Worm (Caenorhabditis elegans) whole organism, L3 larva: ENCODE measurements around the gene gid-2.
A peak's percentile ranks its signal among the peaks of the same experiment; 100 is the strongest.

Experiments used
- R02D3.7 ChIP-seq: fragments of 150-350 bp; optimal IDR thresholded peaks from 2 replicates; lab custom pipeline; 2014; ENCODE audit warnings: missing biosample characterization, missing genetic modification characterization
- ZK546.5 ChIP-seq: sonication (generic microtip); optimal IDR thresholded peaks from 2 replicates; lab custom pipeline; 2017; ENCODE audit warnings: missing biosample characterization, missing genetic modification characterization
- aly-2 ChIP-seq: fragments of 150-350 bp; optimal IDR thresholded peaks from 2 replicates; lab custom pipeline; 2014; ENCODE audit warnings: missing biosample characterization, missing genetic modification characterization
- ama-1 ChIP-seq: fragments of 150-350 bp; optimal IDR thresholded peaks from 2 replicates; lab custom pipeline; 2018
- ceh-16 ChIP-seq: sonication (generic microtip); optimal IDR thresholded peaks from 2 replicates; lab custom pipeline; 2017; ENCODE audit warnings: missing biosample characterization, missing genetic modification characterization
- ceh-28 ChIP-seq: fragments of 150-350 bp; optimal IDR thresholded peaks from 2 replicates; lab custom pipeline; 2014; ENCODE audit warnings: missing biosample characterization, missing genetic modification reagents, missing genetic modification characterization
- ceh-82 ChIP-seq: fragments of 150-350 bp; optimal IDR thresholded peaks from 2 replicates; lab custom pipeline; 2014; ENCODE audit warnings: missing biosample characterization, missing genetic modification characterization
- ceh-9 ChIP-seq: sonication (generic microtip); optimal IDR thresholded peaks from 2 replicates; lab custom pipeline; 2018; ENCODE audit warnings: missing biosample characterization, missing genetic modification characterization
- daf-12 ChIP-seq: fragments of 150-350 bp; optimal IDR thresholded peaks from 2 replicates; lab custom pipeline; 2014; ENCODE audit warnings: missing biosample characterization, missing genetic modification reagents, missing genetic modification characterization
- egl-27 ChIP-seq: sonication (generic microtip); optimal IDR thresholded peaks from 4 replicates; lab custom pipeline; 2017; ENCODE audit warnings: missing biosample characterization, missing genetic modification reagents, missing genetic modification characterization
- egl-5 ChIP-seq: fragments of 150-350 bp; optimal IDR thresholded peaks from 2 replicates; lab custom pipeline; 2017; ENCODE audit warnings: missing biosample characterization, missing genetic modification reagents, missing genetic modification characterization, inconsistent platforms
- elt-1 ChIP-seq: fragments of 150-350 bp; optimal IDR thresholded peaks from 2 replicates; lab custom pipeline; 2014; ENCODE audit warnings: missing biosample characterization, missing genetic modification characterization
- elt-2 ChIP-seq: sonication (generic microtip); optimal IDR thresholded peaks from 2 replicates; lab custom pipeline; 2016; ENCODE audit warnings: missing genetic modification reagents, mild to moderate bottlenecking, missing genetic modification characterization, missing compliant biosample characterization
- elt-3 ChIP-seq, 3 experiments: fragments of 150-350 bp in 1 of 3; sonication (generic microtip) in 2 of 3; optimal IDR thresholded peaks; 2 replicates in 2 of 3; 4 replicates in 1 of 3; lab custom pipeline; 2014 to 2017; ENCODE audit warnings: missing biosample characterization in 3 of 3, missing genetic modification characterization in 3 of 3
- eor-1 ChIP-seq, 2 experiments: fragments of 150-350 bp; optimal IDR thresholded peaks; 2 replicates each; lab custom pipeline; 2014 to 2018; ENCODE audit warnings: missing biosample characterization in 2 of 2, missing genetic modification characterization in 2 of 2
- fkh-10 ChIP-seq: sonication (generic microtip); optimal IDR thresholded peaks from 2 replicates; lab custom pipeline; 2017; ENCODE audit warnings: missing biosample characterization, missing genetic modification reagents, missing genetic modification characterization
- fkh-2 ChIP-seq: fragments of 150-350 bp; optimal IDR thresholded peaks from 2 replicates; lab custom pipeline; 2014; ENCODE audit warnings: missing biosample characterization, missing genetic modification reagents, missing genetic modification characterization
- fos-1 ChIP-seq: fragments of 150-350 bp; optimal IDR thresholded peaks from 2 replicates; lab custom pipeline; 2014; ENCODE audit warnings: missing biosample characterization, missing genetic modification characterization
- hmg-11 ChIP-seq: sonication (generic microtip); optimal IDR thresholded peaks from 2 replicates; lab custom pipeline; 2016; ENCODE audit warnings: missing genetic modification characterization, missing compliant biosample characterization
- jun-1 ChIP-seq: fragments of 150-350 bp; optimal IDR thresholded peaks from 2 replicates; lab custom pipeline; 2014; ENCODE audit warnings: missing biosample characterization, missing genetic modification reagents, missing genetic modification characterization
- lin-15B ChIP-seq: fragments of 150-350 bp; optimal IDR thresholded peaks from 2 replicates; lab custom pipeline; 2014; ENCODE audit warnings: missing biosample characterization, missing genetic modification characterization
- lin-39 ChIP-seq: fragments of 150-350 bp; optimal IDR thresholded peaks from 2 replicates; lab custom pipeline; 2018; ENCODE audit warnings: missing biosample characterization, missing genetic modification reagents, missing genetic modification characterization
- lsy-12 ChIP-seq: sonication (generic microtip); optimal IDR thresholded peaks from 2 replicates; lab custom pipeline; 2016; ENCODE audit warnings: mild to moderate bottlenecking, missing genetic modification characterization, missing compliant biosample characterization
- mdl-1 ChIP-seq: fragments of 150-350 bp; optimal IDR thresholded peaks from 2 replicates; lab custom pipeline; 2014; ENCODE audit warnings: missing biosample characterization, missing genetic modification characterization
- nfya-1 ChIP-seq: sonication (generic microtip); optimal IDR thresholded peaks from 2 replicates; lab custom pipeline; 2017; ENCODE audit warnings: missing genetic modification characterization, mild to moderate bottlenecking, missing compliant biosample characterization, antibody characterized with exemption, moderate library complexity; ENCODE audit not compliant: insufficient read depth
- nhr-12 ChIP-seq: fragments of 150-350 bp; optimal IDR thresholded peaks from 2 replicates; lab custom pipeline; 2014; ENCODE audit warnings: missing biosample characterization, missing genetic modification characterization
- nhr-23 ChIP-seq: fragments of 150-350 bp; optimal IDR thresholded peaks from 2 replicates; lab custom pipeline; 2014; ENCODE audit warnings: missing biosample characterization, missing genetic modification reagents, missing genetic modification characterization
- nhr-237 ChIP-seq: fragments of 150-350 bp; optimal IDR thresholded peaks from 2 replicates; lab custom pipeline; 2014; ENCODE audit warnings: missing biosample characterization, missing genetic modification characterization
- nhr-25 ChIP-seq: sonication (generic microtip); optimal IDR thresholded peaks from 2 replicates; lab custom pipeline; 2017; ENCODE audit warnings: missing biosample characterization, missing genetic modification characterization
- nhr-28 ChIP-seq: fragments of 150-350 bp; optimal IDR thresholded peaks from 2 replicates; lab custom pipeline; 2014; ENCODE audit warnings: missing biosample characterization, missing genetic modification characterization
- nhr-43 ChIP-seq: sonication (generic microtip); optimal IDR thresholded peaks from 2 replicates; lab custom pipeline; 2016; ENCODE audit warnings: mild to moderate bottlenecking, missing genetic modification characterization, missing compliant biosample characterization; ENCODE audit not compliant: poor library complexity, severe bottlenecking
- nhr-67 ChIP-seq: fragments of 150-350 bp; optimal IDR thresholded peaks from 2 replicates; lab custom pipeline; 2014; ENCODE audit warnings: missing biosample characterization, missing genetic modification characterization
- nhr-76 ChIP-seq: fragments of 150-350 bp; sonication (generic microtip); optimal IDR thresholded peaks from 5 replicates; lab custom pipeline; 2014; ENCODE audit warnings: missing biosample characterization, missing genetic modification characterization
- pha-4 ChIP-seq: fragments of 150-350 bp; optimal IDR thresholded peaks from 2 replicates; lab custom pipeline; 2014; ENCODE audit warnings: missing biosample characterization, missing genetic modification reagents, missing genetic modification characterization
- pqm-1 ChIP-seq: fragments of 150-350 bp; optimal IDR thresholded peaks from 2 replicates; lab custom pipeline; 2017; ENCODE audit warnings: missing biosample characterization, missing genetic modification characterization, inconsistent platforms
- sea-2 ChIP-seq: fragments of 150-350 bp; sonication (generic microtip); optimal IDR thresholded peaks from 4 replicates; lab custom pipeline; 2014; ENCODE audit warnings: missing biosample characterization, missing genetic modification reagents, missing genetic modification characterization
- skn-1 ChIP-seq: fragments of 150-350 bp; optimal IDR thresholded peaks from 2 replicates; lab custom pipeline; 2014; ENCODE audit warnings: missing biosample characterization, missing genetic modification characterization
- snpc-4 ChIP-seq: fragments of 150-350 bp; optimal IDR thresholded peaks from 2 replicates; lab custom pipeline; 2014; ENCODE audit warnings: missing biosample characterization, missing genetic modification characterization
- tbx-2 ChIP-seq: sonication (generic microtip); optimal IDR thresholded peaks from 2 replicates; lab custom pipeline; 2016; ENCODE audit warnings: mild to moderate bottlenecking, missing genetic modification characterization, missing compliant biosample characterization
- unc-39 ChIP-seq: sonication (generic microtip); optimal IDR thresholded peaks from 4 replicates; lab custom pipeline; 2017; ENCODE audit warnings: missing biosample characterization, missing genetic modification characterization
- unc-62 ChIP-seq: fragments of 150-350 bp; sonication (generic microtip); optimal IDR thresholded peaks from 4 replicates; lab custom pipeline; 2014; ENCODE audit warnings: missing biosample characterization, missing genetic modification reagents, missing genetic modification characterization
- zag-1 ChIP-seq: fragments of 150-350 bp; optimal IDR thresholded peaks from 2 replicates; lab custom pipeline; 2014; ENCODE audit warnings: missing biosample characterization, missing genetic modification characterization
- ztf-11 ChIP-seq: fragments of 150-350 bp; optimal IDR thresholded peaks from 2 replicates; lab custom pipeline; 2014; ENCODE audit warnings: missing biosample characterization, missing genetic modification characterization
- ztf-4 ChIP-seq: fragments of 150-350 bp; optimal IDR thresholded peaks from 2 replicates; lab custom pipeline; 2014; ENCODE audit warnings: missing biosample characterization, missing genetic modification characterization

The gid-2 gene

ce11 chrX:2394983-2395382 lies 43.8 kb downstream of the gid-2 start, which contains the start of gene C43H6.6:
Gene C43H6.6 (plus strand): TSS chrX:2395283.
- TF ChIP-seq aly-2 (tag; lab: Kevin White, UChicago) (no peak), pha-4 (tag; lab: Kevin White, UChicago) (no peak), R02D3.7 (tag; lab: Kevin White, UChicago) (no peak), nhr-76 (no peak), nhr-237 (no peak), eor-1 (tag; optimal IDR thresholded peaks at IDR 0.05; lab: Kevin White, UChicago) (no peak), fkh-2 (tag; lab: Kevin White, UChicago) (no peak), ama-1 (lab: Kevin White, UChicago) (no peak), ZK546.5 (tag; lab: Kevin White, UChicago) (no peak), elt-1 (no peak), pqm-1 (no peak), elt-3 (tag; optimal IDR thresholded peaks at IDR 0.05; lab: Kevin White, UChicago) (no peak), fos-1 (tag; lab: Kevin White, UChicago) (no peak), nhr-67 (tag; lab: Kevin White, UChicago) (no peak), zag-1 (tag; lab: Kevin White, UChicago) (no peak), sea-2 (GFP tag; lab: Kevin White, UChicago) (no peak), mdl-1 (tag; lab: Kevin White, UChicago) (no peak), fkh-10 (GFP tag; lab: Kevin White, UChicago) (no peak), nhr-25 (tag; lab: Kevin White, UChicago) (no peak), ztf-11 (no peak)

DNA sequence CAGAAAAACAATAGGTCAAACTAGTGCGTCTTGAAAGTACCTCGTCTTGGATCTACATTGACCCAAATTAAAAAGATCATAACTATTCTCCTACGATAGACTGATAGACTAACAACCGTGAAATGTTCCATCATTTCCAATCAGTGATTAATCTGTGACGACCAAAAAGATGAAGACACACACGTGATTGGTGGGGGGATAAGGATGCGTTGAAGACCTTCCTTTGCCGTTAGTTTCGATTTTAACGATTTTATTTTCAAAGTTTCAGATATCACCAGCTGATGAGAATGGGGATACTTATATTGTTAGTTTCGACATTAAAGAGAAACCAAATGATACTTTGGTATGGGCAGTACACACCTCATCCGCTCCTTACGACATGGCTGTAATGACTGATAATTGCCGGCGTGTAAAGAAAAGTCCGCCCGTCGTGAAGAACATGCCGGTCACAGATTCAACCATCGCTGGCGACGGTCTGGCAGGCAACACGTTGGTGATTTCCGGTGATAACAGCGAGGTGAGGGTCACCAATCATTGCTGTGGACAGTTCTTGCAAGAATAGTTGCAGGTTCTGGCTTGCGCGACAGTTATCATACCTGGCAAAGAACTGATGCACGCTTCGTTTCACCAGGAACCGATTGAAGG lies 51.7 kb downstream of the gid-2 start:
- TF ChIP-seq aly-2 (tag; lab: Kevin White, UChicago) = no peak
- peak; percentile 43 for TF ChIP-seq nhr-23
- TF ChIP-seq nhr-43 (tag; lab: Kevin White, UChicago) = peak; percentile 35

DNA sequence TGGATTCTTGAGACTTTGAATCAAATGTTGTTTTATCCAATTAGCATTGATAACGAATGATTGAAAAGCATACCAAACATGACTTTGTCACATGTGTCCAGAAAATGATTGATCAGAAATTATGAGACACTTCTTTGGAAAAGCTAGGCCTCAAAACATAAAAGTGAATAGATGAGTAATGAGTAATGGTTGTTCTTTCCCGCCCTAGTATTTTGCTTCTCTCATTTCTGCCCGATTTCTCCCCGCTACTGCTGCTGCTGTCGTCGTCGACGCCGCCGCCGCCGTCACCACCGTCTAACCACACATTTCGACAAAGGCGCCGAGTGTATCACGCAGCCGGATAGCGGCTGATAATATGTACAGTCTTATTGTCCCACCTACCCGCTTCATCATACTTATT lies 53.3 kb downstream of the gid-2 start, which contains the start of gene F47G3.1:
Gene F47G3.1, plus strand, starts transcription at position 301 of the 400 bp plus-strand sequence.
- no peak for TF ChIP-seq nfya-1 (tag; lab: Kevin White, UChicago)
- no peak for TF ChIP-seq ztf-11
- no peak for TF ChIP-seq ama-1 (lab: Kevin White, UChicago)
- no peak for TF ChIP-seq unc-39 (tag; lab: Kevin White, UChicago)
- TF ChIP-seq elt-2 (tag; lab: Kevin White, UChicago) = no peak
- TF ChIP-seq skn-1 (tag; lab: Kevin White, UChicago) = no peak
- TF ChIP-seq daf-12 (tag; lab: Kevin White, UChicago) = no peak

- TF ChIP-seq unc-39 (tag; lab: Kevin White, UChicago) (no peak), ceh-82 (tag; lab: Kevin White, UChicago) (no peak), skn-1 (tag; lab: Kevin White, UChicago) (peak; percentile 19), nhr-76 (no peak), jun-1 (tag; lab: Kevin White, UChicago) (peak; percentile 6), ZK546.5 (tag; lab: Kevin White, UChicago) (no peak), ceh-28 (tag; lab: Kevin White, UChicago) (peak; percentile 21), nhr-23 (peak; percentile 81), eor-1 (tag; optimal IDR thresholded peaks at IDR 0.05; lab: Kevin White, UChicago) (no peak), lin-15B (peak; percentile 17), egl-5 (tag; lab: Kevin White, UChicago) (peak; percentile 16), snpc-4 (peak; percentile 51), daf-12 (tag; lab: Kevin White, UChicago) (no peak), nhr-43 (tag; lab: Kevin White, UChicago) (peak; percentile 11), nhr-237 (no peak), ceh-9 (tag; lab: Kevin White, UChicago) (no peak), tbx-2 (tag; lab: Kevin White, UChicago) (no peak), nhr-12 (no peak), hmg-11 (tag; lab: Kevin White, UChicago) (peak; percentile 44), lsy-12 (tag; lab: Kevin White, UChicago) (no peak), nhr-25 (tag; lab: Kevin White, UChicago) (peak; percentile 24), unc-62 (GFP tag; lab: Kevin White, UChicago) (no peak), mdl-1 (tag; lab: Kevin White, UChicago) (no peak), egl-27 (no peak), nhr-67 (tag; lab: Kevin White, UChicago) (no peak), nhr-28 (tag; lab: Kevin White, UChicago) (no peak), elt-2 (tag; lab: Kevin White, UChicago) (peak; percentile 38), nfya-1 (tag; lab: Kevin White, UChicago) (peak; percentile 50), lin-39 (peak; percentile 38), ztf-4 (tag; lab: Kevin White, UChicago) (no peak), ama-1 (lab: Kevin White, UChicago) (peak; percentile 12), elt-1 (no peak), zag-1 (tag; lab: Kevin White, UChicago) (no peak), ceh-16 (tag; lab: Kevin White, UChicago) (no peak)
Observed at ce11 chrX:2382227-2382626, 56.5 kb downstream of the gid-2 start.
